Fruit fly (Drosophila melanogaster) whole organism, embryonic: Measurements from ENCODE around the gene CG5850.

Experiments
- Abd-B ChIP-seq: fragments of 200-800 bp; sonication (Bioruptor generic); optimal IDR thresholded peaks from 2 replicates; lab custom pipeline; 2018; ENCODE audit warnings: missing biosample characterization, mild to moderate bottlenecking, missing genetic modification characterization, moderate library complexity
- Aef1 ChIP-seq: fragments of 200-800 bp; sonication (Bioruptor generic); IDR thresholded peaks from 3 replicates; pipeline ENCODE4 v1.3.6; 2022; ENCODE audit warnings: missing biosample characterization, missing genetic modification characterization
- BtbVII ChIP-seq: fragments of 200-800 bp; sonication (Bioruptor generic); optimal IDR thresholded peaks from 3 replicates; lab custom pipeline; 2017; ENCODE audit warnings: missing biosample characterization, mild to moderate bottlenecking, missing genetic modification characterization
- CG10654 ChIP-seq: fragments of 200-800 bp; sonication (Bioruptor generic); optimal IDR thresholded peaks from 2 replicates; lab custom pipeline; 2016; ENCODE audit warnings: missing biosample characterization, missing genetic modification characterization
- CG10979 ChIP-seq: fragments of 200-800 bp; sonication (Bioruptor generic); optimal IDR thresholded peaks from 2 replicates; lab custom pipeline; 2018; ENCODE audit warnings: missing biosample characterization, mild to moderate bottlenecking, missing genetic modification characterization, moderate library complexity
- CG11247 ChIP-seq: fragments of 200-800 bp; sonication (Bioruptor generic); IDR thresholded peaks from 2 replicates; pipeline ENCODE4 v1.3.6; 2022; ENCODE audit warnings: missing biosample characterization, missing genetic modification characterization
- CG11696 ChIP-seq: fragments of 200-800 bp; sonication (Bioruptor generic); IDR thresholded peaks from 2 replicates; pipeline ENCODE4 v1.3.6; 2022; ENCODE audit warnings: missing biosample characterization, missing genetic modification characterization
- CG11723 ChIP-seq: fragments of 200-800 bp; sonication (Bioruptor generic); optimal IDR thresholded peaks from 2 replicates; lab custom pipeline; 2017; ENCODE audit warnings: missing biosample characterization, mild to moderate bottlenecking, missing genetic modification characterization
- CG13123 ChIP-seq: fragments of 200-800 bp; sonication (Bioruptor generic); optimal IDR thresholded peaks from 2 replicates; lab custom pipeline; 2016; ENCODE audit warnings: missing biosample characterization, missing genetic modification characterization
- CG18011 ChIP-seq: fragments of 200-800 bp; sonication (Bioruptor generic); optimal IDR thresholded peaks from 2 replicates; lab custom pipeline; 2017; ENCODE audit warnings: missing biosample characterization, missing genetic modification characterization, mild to moderate bottlenecking, moderate library complexity, missing genotype
- CG2889 ChIP-seq: fragments of 200-800 bp; sonication (Bioruptor generic); IDR thresholded peaks from 3 replicates; pipeline ENCODE4 v1.3.6; 2022; ENCODE audit warnings: missing biosample characterization, missing genetic modification characterization
- CG3407 ChIP-seq: fragments of 200-800 bp; sonication (Bioruptor generic); optimal IDR thresholded peaks from 2 replicates; lab custom pipeline; 2018; ENCODE audit warnings: missing biosample characterization, mild to moderate bottlenecking, missing genetic modification characterization
- CG4820 ChIP-seq: fragments of 200-800 bp; sonication (Bioruptor generic); optimal IDR thresholded peaks from 3 replicates; lab custom pipeline; 2016; ENCODE audit warnings: missing biosample characterization, missing genetic modification characterization
- CG4854 ChIP-seq: fragments of 200-800 bp; sonication (Bioruptor generic); optimal IDR thresholded peaks from 2 replicates; lab custom pipeline; 2016; ENCODE audit warnings: missing biosample characterization, missing genetic modification characterization, inconsistent platforms
- CG6765 ChIP-seq: fragments of 200-800 bp; sonication (Bioruptor generic); optimal IDR thresholded peaks from 3 replicates; lab custom pipeline; 2017; ENCODE audit warnings: missing biosample characterization, mild to moderate bottlenecking, missing genetic modification characterization
- CG8359 ChIP-seq: fragments of 200-800 bp; sonication (Bioruptor generic); optimal IDR thresholded peaks from 2 replicates; lab custom pipeline; 2017; ENCODE audit warnings: missing biosample characterization, mild to moderate bottlenecking, missing genetic modification characterization, borderline replicate concordance
- CG9876 ChIP-seq: fragments of 200-800 bp; sonication (Bioruptor generic); optimal IDR thresholded peaks from 2 replicates; lab custom pipeline; 2016; ENCODE audit warnings: missing biosample characterization, missing genetic modification characterization
- Chrac-16 ChIP-seq: fragments of 200-800 bp; sonication (Bioruptor generic); optimal IDR thresholded peaks from 3 replicates; lab custom pipeline; 2016; ENCODE audit warnings: missing biosample characterization, missing genetic modification characterization
- Dad ChIP-seq: fragments of 200-800 bp; sonication (Bioruptor generic); optimal IDR thresholded peaks from 3 replicates; lab custom pipeline; 2016; ENCODE audit warnings: missing biosample characterization, missing genetic modification characterization
- Dip3 ChIP-seq: fragments of 200-800 bp; sonication (Bioruptor generic); optimal IDR thresholded peaks from 3 replicates; lab custom pipeline; 2016; ENCODE audit warnings: missing biosample characterization, missing genetic modification characterization
- E2f2 ChIP-seq: fragments of 200-800 bp; sonication (Bioruptor generic); IDR thresholded peaks from 2 replicates; pipeline ENCODE4 v1.3.6; 2022; ENCODE audit warnings: missing biosample characterization, missing genetic modification characterization
- GATAe ChIP-seq: fragments of 200-800 bp; sonication (Bioruptor generic); conservative IDR thresholded peaks from 2 replicates; pipeline ENCODE4 v1.3.6; 2022; ENCODE audit warnings: missing biosample characterization, missing genetic modification characterization
- Hand ChIP-seq: fragments of 200-800 bp; sonication (Bioruptor generic); optimal IDR thresholded peaks from 2 replicates; lab custom pipeline; 2017; ENCODE audit warnings: mild to moderate bottlenecking, missing biosample characterization, missing genetic modification reagents, missing genetic modification characterization
- Hr3 ChIP-seq: fragments of 200-800 bp; sonication (Bioruptor generic); optimal IDR thresholded peaks from 3 replicates; lab custom pipeline; 2016; ENCODE audit warnings: missing biosample characterization, missing genetic modification characterization
- Kr ChIP-seq: fragments of 200-800 bp; sonication (Bioruptor generic); optimal IDR thresholded peaks from 2 replicates; lab custom pipeline; 2017; ENCODE audit warnings: missing biosample characterization, mild to moderate bottlenecking, missing genetic modification characterization
- Lhr ChIP-seq: fragments of 200-800 bp; sonication (Bioruptor generic); optimal IDR thresholded peaks from 3 replicates; lab custom pipeline; 2017; ENCODE audit warnings: mild to moderate bottlenecking, missing biosample characterization, missing genetic modification reagents, missing genetic modification characterization
- Oaz ChIP-seq: fragments of 200-800 bp; sonication (Bioruptor generic); IDR thresholded peaks from 2 replicates; pipeline ENCODE4 v1.3.6; 2022; ENCODE audit warnings: missing biosample characterization, missing genetic modification characterization
- aop ChIP-seq: fragments of 200-800 bp; sonication (Bioruptor generic); IDR thresholded peaks from 2 replicates; pipeline ENCODE4 v1.3.6; 2022; ENCODE audit warnings: missing biosample characterization, missing genetic modification characterization
- ato ChIP-seq: fragments of 200-800 bp; sonication (Bioruptor generic); IDR thresholded peaks from 2 replicates; pipeline ENCODE4 v1.3.6; 2022; ENCODE audit warnings: missing biosample characterization, missing genetic modification characterization; ENCODE audit not compliant: partially characterized antibody
- bsh ChIP-seq, 2 experiments: fragments of 200-800 bp; sonication (Bioruptor generic); optimal IDR thresholded peaks; 2 replicates each; lab custom pipeline; 2017 to 2018; ENCODE audit warnings: mild to moderate bottlenecking in 2 of 2, missing biosample characterization in 2 of 2, missing genetic modification characterization in 2 of 2, moderate library complexity in 1 of 2
- chm ChIP-seq: fragments of 200-800 bp; sonication (Bioruptor generic); IDR thresholded peaks from 2 replicates; pipeline ENCODE4 v1.3.6; 2022; ENCODE audit warnings: missing biosample characterization, missing genetic modification characterization
- crc ChIP-seq: fragments of 200-800 bp; sonication (Bioruptor generic); optimal IDR thresholded peaks from 2 replicates; lab custom pipeline; 2016; ENCODE audit warnings: missing biosample characterization, missing genetic modification characterization
- cwo ChIP-seq: fragments of 200-800 bp; sonication (Bioruptor generic); optimal IDR thresholded peaks from 3 replicates; lab custom pipeline; 2017; ENCODE audit warnings: missing biosample characterization, missing genetic modification characterization, mild to moderate bottlenecking, moderate library complexity, missing genetic modification reagents
- ems ChIP-seq: fragments of 200-800 bp; sonication (Bioruptor generic); optimal IDR thresholded peaks from 3 replicates; lab custom pipeline; 2016; ENCODE audit warnings: missing biosample characterization, missing genetic modification characterization
- klu ChIP-seq: fragments of 200-800 bp; sonication (Bioruptor generic); IDR thresholded peaks from 2 replicates; pipeline ENCODE4 v1.3.6; 2022; ENCODE audit warnings: missing biosample characterization, missing genetic modification characterization
- lbe ChIP-seq: fragments of 200-800 bp; sonication (Bioruptor generic); optimal IDR thresholded peaks from 2 replicates; lab custom pipeline; 2016; ENCODE audit warnings: missing biosample characterization, mild to moderate bottlenecking, missing genetic modification characterization
- lmd ChIP-seq: fragments of 200-800 bp; sonication (Bioruptor generic); IDR thresholded peaks from 2 replicates; pipeline ENCODE4 v1.3.6; 2022; ENCODE audit warnings: missing biosample characterization, missing genetic modification characterization
- otp ChIP-seq: fragments of 200-800 bp; sonication (Bioruptor generic); IDR thresholded peaks from 3 replicates; pipeline ENCODE4, ENCODE4 v1.3.6; 2022; ENCODE audit warnings: missing biosample characterization, missing genetic modification characterization
- pan ChIP-seq, 4 experiments: fragments of >200 bp in 3 of 4; fragments of 200-800 bp in 1 of 4; sonication (Bioruptor generic) in 1 of 4; optimal IDR thresholded peaks in 3 of 4; IDR thresholded peaks in 1 of 4; 2 replicates each; pipeline versions ENCODE4 v1.3.6 to Lab custom; 2017 to 2022; ENCODE audit warnings: missing biosample characterization in 2 of 4, missing genetic modification characterization in 2 of 4, mixed read lengths in 1 of 4
- pnt ChIP-seq: fragments of 200-800 bp; sonication (Bioruptor generic); optimal IDR thresholded peaks from 3 replicates; lab custom pipeline; 2016; ENCODE audit warnings: missing biosample characterization, missing genetic modification characterization
- seq ChIP-seq: fragments of 200-800 bp; sonication (Bioruptor generic); IDR thresholded peaks from 2 replicates; pipeline ENCODE4 v1.3.6; 2022; ENCODE audit warnings: missing biosample characterization, missing genetic modification characterization
- sima ChIP-seq: fragments of 200-800 bp; sonication (Bioruptor generic); optimal IDR thresholded peaks from 2 replicates; lab custom pipeline; 2016; ENCODE audit warnings: missing biosample characterization, missing genetic modification characterization
- slp2 ChIP-seq: fragments of 200-800 bp; sonication (Bioruptor generic); optimal IDR thresholded peaks from 2 replicates; lab custom pipeline; 2016; ENCODE audit warnings: missing biosample characterization, missing genetic modification characterization
- so ChIP-seq: fragments of 200-800 bp; sonication (Bioruptor generic); IDR thresholded peaks from 3 replicates; pipeline ENCODE4 v1.3.6; 2022; ENCODE audit warnings: missing biosample characterization, missing genetic modification characterization
- sob ChIP-seq: fragments of 200-800 bp; sonication (Bioruptor generic); IDR thresholded peaks from 2 replicates; pipeline ENCODE4 v1.3.6; 2022; ENCODE audit warnings: missing biosample characterization, missing genetic modification characterization
- tin ChIP-seq: fragments of 200-800 bp; sonication (Bioruptor generic); optimal IDR thresholded peaks from 3 replicates; lab custom pipeline; 2016; ENCODE audit warnings: missing biosample characterization, missing genetic modification characterization
- tup ChIP-seq: fragments of 200-800 bp; sonication (Bioruptor generic); optimal IDR thresholded peaks from 2 replicates; lab custom pipeline; 2016; ENCODE audit warnings: missing biosample characterization, mild to moderate bottlenecking, missing genetic modification characterization, moderate library complexity
- unc-4 ChIP-seq: fragments of 200-800 bp; sonication (Bioruptor generic); IDR thresholded peaks from 2 replicates; pipeline ENCODE4 v1.3.6; 2022; ENCODE audit warnings: missing biosample characterization, missing genetic modification characterization; ENCODE audit not compliant: partially characterized antibody
- wor ChIP-seq: fragments of 200-800 bp; sonication (Bioruptor generic); IDR thresholded peaks from 2 replicates; pipeline ENCODE4 v1.3.6; 2022; ENCODE audit warnings: missing biosample characterization, missing genetic modification characterization

CG5850 gene

dm6 chr2L:9966983-9967737 lies 3.4 kb upstream of the CG5850 start, which contains the start of the genes Dref and RpL13 (continued):
- TF ChIP-seq Dip3 (peak; percentile 80), CG3407 (peak; percentile 88), CG2889 (no peak), cwo (peak; percentile 81), aop (GFP tag; lab: Robert Waterston, UW) (no peak), pan (optimal IDR thresholded peaks at IDR 0.05; lab: Kevin White, UChicago) (no peak), pan (GFP tag; optimal IDR thresholded peaks at IDR 0.05 in 1 of 2, IDR thresholded peaks at IDR 0.05 in 1 of 2) (peak in 1 of 2 experiments; percentile 75), Hand (GFP tag; lab: Kevin White, UChicago) (peak; percentile 86), CG11696 (GFP tag; lab: Robert Waterston, UW) (peak; percentile 72), CG11723 (GFP tag; lab: Kevin White, UChicago) (peak; percentile 91), Abd-B (peak; percentile 74), unc-4 (GFP tag; lab: Robert Waterston, UW) (peak; percentile 73), Chrac-16 (GFP tag; lab: Kevin White, UChicago) (peak; percentile 58), seq (GFP tag; lab: Robert Waterston, UW) (peak; percentile 77), GATAe (GFP tag; lab: Robert Waterston, UW) (peak; percentile 28; the same call in 1 of the 2 replicates), so (GFP tag; lab: Robert Waterston, UW) (peak; percentile 89), klu (GFP tag; lab: Robert Waterston, UW) (peak; percentile 41; the same call in 1 of the 2 replicates), CG4820 (GFP tag; lab: Kevin White, UChicago) (peak; percentile 54), CG6765 (GFP tag; lab: Kevin White, UChicago) (peak; percentile 98), Oaz (GFP tag; lab: Robert Waterston, UW) (peak; percentile 71), crc (peak; percentile 80), sob (GFP tag; lab: Robert Waterston, UW) (peak; percentile 83), Dad (GFP tag; lab: Kevin White, UChicago) (peak; percentile 85), CG9876 (GFP tag; lab: Kevin White, UChicago) (peak; percentile 71), chm (peak; percentile 95), tup (peak; percentile 54), CG4854 (peak; percentile 86), sima (peak; percentile 65), CG10654 (GFP tag; lab: Kevin White, UChicago) (peak; percentile 79), CG11247 (GFP tag; lab: Robert Waterston, UW) (peak; percentile 75), bsh (GFP tag; optimal IDR thresholded peaks at IDR 0.05; lab: Kevin White, UChicago) (peak; percentile 57 to 79), CG10979 (tag; lab: Kevin White, UChicago) (peak; percentile 75), CG13123 (GFP tag; lab: Kevin White, UChicago) (peak; percentile 97), lmd (peak; percentile 59; the same call in 1 of the 2 replicates), CG18011 (GFP tag; lab: Kevin White, UChicago) (peak; percentile 85), E2f2 (GFP tag; lab: Robert Waterston, UW) (peak; percentile 84), Hr3 (peak; percentile 55), ato (no peak), tin (GFP tag; lab: Kevin White, UChicago) (peak; percentile 69), wor (GFP tag; lab: Robert Waterston, UW) (no peak), lbe (GFP tag; lab: Kevin White, UChicago) (peak; percentile 78), Lhr (GFP tag; lab: Kevin White, UChicago) (peak; percentile 80), Aef1 (peak; percentile 47), slp2 (GFP tag; lab: Kevin White, UChicago) (peak; percentile 90), BtbVII (GFP tag; lab: Kevin White, UChicago) (peak; percentile 94), CG8359 (GFP tag; lab: Kevin White, UChicago) (peak; percentile 79), pnt (GFP tag; lab: Kevin White, UChicago) (peak; percentile 51), ems (peak; percentile 79), otp (peak; percentile 93), Kr (GFP tag; lab: Kevin White, UChicago) (peak; percentile 12)
